Fruit fly (Drosophila melanogaster): ENCODE measurements around the gene CG15882.
A peak's percentile ranks its signal among the peaks of the same experiment; 100 is the strongest.

DNA sequence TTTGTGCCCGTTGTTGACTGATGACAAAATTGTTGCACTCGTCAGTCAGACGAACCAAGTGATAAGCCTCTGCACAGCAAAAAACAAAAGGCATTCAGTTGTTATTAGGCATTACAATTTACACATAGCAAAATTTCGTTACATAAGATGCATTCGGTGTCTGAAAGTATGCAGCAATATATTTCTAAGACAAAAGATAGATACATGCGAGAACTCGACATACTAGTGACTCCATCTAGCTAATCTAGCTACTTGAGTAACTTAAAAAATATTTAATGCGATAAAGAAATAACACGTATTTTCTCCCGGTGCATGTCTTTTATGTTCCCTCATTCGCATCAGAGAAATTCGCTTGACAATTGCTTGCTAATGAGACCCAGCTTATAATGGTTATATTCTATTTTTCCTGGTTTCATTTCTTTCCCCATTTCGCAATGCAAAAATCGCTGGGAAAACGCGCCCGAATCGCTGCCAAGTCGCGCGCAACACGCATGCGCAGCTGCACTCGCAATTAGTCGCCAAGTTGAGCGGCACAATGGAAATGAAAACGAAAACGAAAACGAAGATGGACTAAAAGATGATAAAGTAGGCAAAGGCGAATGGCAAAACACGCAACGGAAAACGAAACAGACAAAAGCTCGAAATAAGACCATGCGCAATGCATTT is 38.2 kb upstream of the CG15882 start:
- TF ChIP-seq CG11617 (GFP tag; optimal IDR thresholded peaks at IDR 0.05), result peak; percentile 17
- TF ChIP-seq kay (GFP tag; ENCODE audit: borderline replicate concordance), result no peak
- TF ChIP-seq ovo (GFP tag; optimal IDR thresholded peaks at IDR 0.05), result no peak
- no peak for TF ChIP-seq cic (GFP tag; optimal IDR thresholded peaks at IDR 0.05)
- TF ChIP-seq Mnt (GFP tag; optimal IDR thresholded peaks at IDR 0.05), result no peak
- TF ChIP-seq CG5204 (GFP tag; optimal IDR thresholded peaks at IDR 0.05), result no peak
- TF ChIP-seq bab1 (GFP tag; optimal IDR thresholded peaks at IDR 0.05), result no peak
- no peak for TF ChIP-seq Clk (GFP tag; optimal IDR thresholded peaks at IDR 0.05)
- no peak for TF ChIP-seq CG1620 (GFP tag; optimal IDR thresholded peaks at IDR 0.05)
- no peak for TF ChIP-seq Hr96 (GFP tag; optimal IDR thresholded peaks at IDR 0.05)
- no peak for TF ChIP-seq CG12768 (GFP tag; optimal IDR thresholded peaks at IDR 0.05)

All from whole organism, adult.